Worm (Caenorhabditis elegans) whole organism, L4/young adult: Measurements from ENCODE around the gene chil-21.

Source experiments
- W03F9.2 ChIP-seq: fragments of 150-350 bp; optimal IDR thresholded peaks from 2 replicates; lab custom pipeline; 2014; ENCODE audit warnings: missing biosample characterization, missing genetic modification characterization
- dao-5 ChIP-seq: sonication (generic microtip); optimal IDR thresholded peaks from 2 replicates; lab custom pipeline; 2016; ENCODE audit warnings: missing genotype, missing genetic modification characterization, moderate library complexity, missing compliant biosample characterization
- him-1 ChIP-seq: sonication (generic microtip); optimal IDR thresholded peaks from 2 replicates; lab custom pipeline; 2016; ENCODE audit warnings: missing genotype, missing genetic modification reagents, missing genetic modification characterization, missing compliant biosample characterization

DNA sequence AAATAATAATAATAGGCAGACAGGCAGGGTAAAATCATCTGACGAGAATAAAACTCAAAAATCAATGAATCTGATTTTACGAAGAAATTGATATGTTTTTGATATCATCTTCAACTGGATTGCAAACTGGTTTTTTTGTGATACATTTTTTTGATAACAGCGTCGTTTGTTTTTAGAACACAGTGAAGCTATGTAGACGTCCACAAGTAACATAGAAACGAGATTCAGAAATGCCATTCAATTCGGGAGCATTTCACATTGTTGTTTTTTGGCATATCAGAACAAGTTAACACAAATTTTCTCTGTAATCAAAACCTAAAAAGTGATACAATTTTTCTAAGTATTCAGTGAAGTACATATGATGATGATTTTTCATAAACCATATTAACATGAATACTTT lies 23.6 kb downstream of the chil-21 start, which contains the start of gene chil-13:
- TF ChIP-seq him-1 (no peak), dao-5 (tag; lab: Kevin White, UChicago) (no peak), W03F9.2 (tag; lab: Kevin White, UChicago) (no peak)
